Worm (Caenorhabditis elegans) whole organism, L4 larva: ENCODE measurements around the gene trxr-2.

Experiments
- D1046.2 ChIP-seq: fragments of 200-800 bp; sonication (Bioruptor generic); IDR thresholded peaks from 2 replicates; pipeline ENCODE4 v1.3.6; 2022; ENCODE audit warnings: missing genetic modification characterization, missing compliant biosample characterization
- F26F4.8 ChIP-seq: fragments of 200-800 bp; sonication (Bioruptor generic); conservative IDR thresholded peaks from 2 replicates; pipeline ENCODE4 v1.3.6; 2022; ENCODE audit warnings: missing genetic modification characterization, missing compliant biosample characterization
- F44E2.7 ChIP-seq: fragments of 200-800 bp; sonication (Bioruptor generic); IDR thresholded peaks from 2 replicates; pipeline ENCODE4 v2.1.2; 2022; ENCODE audit warnings: missing genetic modification characterization, missing compliant biosample characterization
- R02D3.7 ChIP-seq: fragments of 150-350 bp; sonication (generic microtip); optimal IDR thresholded peaks from 3 replicates; lab custom pipeline; 2014; ENCODE audit warnings: missing biosample characterization, missing genetic modification characterization
- T26A8.4 ChIP-seq: fragments of 200-800 bp; sonication (Bioruptor generic); IDR thresholded peaks from 2 replicates; pipeline ENCODE4 v1.3.6; 2022; ENCODE audit warnings: missing genetic modification characterization, missing compliant biosample characterization
- Y5F2A.4 ChIP-seq: fragments of 200-800 bp; sonication (Bioruptor generic); optimal IDR thresholded peaks from 2 replicates; lab custom pipeline; 2018; ENCODE audit warnings: mild to moderate bottlenecking, missing genetic modification characterization, missing compliant biosample characterization
- Y75B8A.6 ChIP-seq: fragments of 200-800 bp; sonication (Bioruptor generic); IDR thresholded peaks from 2 replicates; pipeline ENCODE4 v1.3.6; 2022; ENCODE audit warnings: missing genetic modification reagents, missing genetic modification characterization, missing compliant biosample characterization
- ZK546.5 ChIP-seq, 2 experiments: sonication (generic microtip); optimal IDR thresholded peaks; 2 replicates each; lab custom pipeline; 2017; ENCODE audit warnings: missing biosample characterization in 2 of 2, missing genetic modification characterization in 2 of 2
- aly-2 ChIP-seq: sonication (generic microtip); optimal IDR thresholded peaks from 2 replicates; lab custom pipeline; 2018; ENCODE audit warnings: missing biosample characterization, missing genetic modification characterization
- ama-1 ChIP-seq: fragments of 150-350 bp; optimal IDR thresholded peaks from 2 replicates; lab custom pipeline; 2014; ENCODE audit warnings: inconsistent platforms, mixed read lengths
- ceh-28 ChIP-seq: fragments of 150-350 bp; optimal IDR thresholded peaks from 2 replicates; lab custom pipeline; 2014; ENCODE audit warnings: missing biosample characterization, missing genetic modification reagents, missing genetic modification characterization
- ceh-44 ChIP-seq: fragments of 200-800 bp; sonication (Bioruptor generic); IDR thresholded peaks from 2 replicates; pipeline ENCODE4 v1.3.6; 2022; ENCODE audit warnings: missing genetic modification reagents, missing genetic modification characterization, missing compliant biosample characterization
- ceh-62 ChIP-seq: sonication (generic microtip); optimal IDR thresholded peaks from 2 replicates; lab custom pipeline; 2017; ENCODE audit warnings: missing biosample characterization, missing genetic modification characterization
- ceh-82 ChIP-seq: sonication (generic microtip); optimal IDR thresholded peaks from 2 replicates; lab custom pipeline; 2017; ENCODE audit warnings: missing biosample characterization, missing genetic modification characterization
- daf-16 ChIP-seq, 3 experiments: sonication (generic microtip); optimal IDR thresholded peaks; 2 replicates each; lab custom pipeline; 2016 to 2017; ENCODE audit warnings: missing genetic modification characterization in 3 of 3, missing genetic modification reagents in 3 of 3, mild to moderate bottlenecking in 2 of 3, missing compliant biosample characterization in 2 of 3, missing biosample characterization in 1 of 3, moderate library complexity in 1 of 3
- daf-19 ChIP-seq: fragments of 200-800 bp; sonication (Bioruptor generic); conservative IDR thresholded peaks from 2 replicates; pipeline ENCODE4 v1.3.6; 2022; ENCODE audit warnings: missing genetic modification characterization, missing compliant biosample characterization
- dmd-6 ChIP-seq: fragments of 200-800 bp; sonication (Bioruptor generic); IDR thresholded peaks from 2 replicates; pipeline ENCODE4 v1.3.6; 2022; ENCODE audit warnings: missing genetic modification reagents, missing genetic modification characterization, missing compliant biosample characterization
- dmd-8 ChIP-seq: fragments of 200-800 bp; sonication (Bioruptor generic); IDR thresholded peaks from 2 replicates; pipeline ENCODE4 v1.3.6; 2022; ENCODE audit warnings: missing genetic modification characterization, missing compliant biosample characterization
- dpl-1 ChIP-seq: fragments of 150-350 bp; optimal IDR thresholded peaks from 2 replicates; lab custom pipeline; 2014; ENCODE audit warnings: missing biosample characterization, missing genetic modification reagents, missing genetic modification characterization
- egl-43 ChIP-seq: fragments of 200-800 bp; sonication (Bioruptor generic); IDR thresholded peaks from 2 replicates; pipeline ENCODE4 v1.3.6; 2022; ENCODE audit warnings: missing genetic modification reagents, missing genetic modification characterization, missing compliant biosample characterization
- hif-1 ChIP-seq, 2 experiments: sonication (generic microtip); optimal IDR thresholded peaks; 2 replicates each; lab custom pipeline; 2016 to 2017; ENCODE audit warnings: missing compliant biosample characterization in 2 of 2, missing genetic modification characterization in 2 of 2, missing genetic modification reagents in 2 of 2, missing genotype in 2 of 2, mild to moderate bottlenecking in 1 of 2
- lin-38 ChIP-seq: fragments of 200-800 bp; sonication (Bioruptor generic); IDR thresholded peaks from 2 replicates; pipeline ENCODE4 v1.3.6; 2022; ENCODE audit warnings: missing genetic modification reagents, missing genetic modification characterization, missing compliant biosample characterization
- nhr-102 ChIP-seq: sonication (generic microtip); optimal IDR thresholded peaks from 2 replicates; lab custom pipeline; 2016; ENCODE audit warnings: mild to moderate bottlenecking, missing genetic modification characterization, moderate library complexity, missing compliant biosample characterization
- nhr-41 ChIP-seq: fragments of 200-800 bp; sonication (Bioruptor generic); IDR thresholded peaks from 2 replicates; pipeline ENCODE4 v1.3.6; 2022; ENCODE audit warnings: missing genetic modification reagents, missing genetic modification characterization, missing compliant biosample characterization
- nhr-6 ChIP-seq: fragments of 150-350 bp; optimal IDR thresholded peaks from 2 replicates; lab custom pipeline; 2014; ENCODE audit warnings: missing biosample characterization, missing genetic modification characterization
- pha-4 ChIP-seq, 2 experiments: fragments of 150-350 bp in 1 of 2; fragments of 200-800 bp in 1 of 2; sonication (Bioruptor generic) in 1 of 2; IDR thresholded peaks in 1 of 2; optimal IDR thresholded peaks in 1 of 2; 2 replicates each; pipeline versions ENCODE4 v1.3.6 to Lab custom; 2014 to 2022; ENCODE audit warnings: missing genetic modification characterization in 2 of 2, missing genetic modification reagents in 2 of 2, missing biosample characterization in 1 of 2, missing compliant biosample characterization in 1 of 2
- php-3 ChIP-seq: fragments of 200-800 bp; sonication (Bioruptor generic); IDR thresholded peaks from 2 replicates; pipeline ENCODE4 v1.3.6; 2022; ENCODE audit warnings: missing genetic modification reagents, missing genetic modification characterization, missing compliant biosample characterization
- rbr-2 ChIP-seq: sonication (generic microtip); optimal IDR thresholded peaks from 2 replicates; lab custom pipeline; 2016; ENCODE audit warnings: missing genotype, missing genetic modification characterization, missing compliant biosample characterization
- sdz-12 ChIP-seq: fragments of 200-800 bp; sonication (Bioruptor generic); optimal IDR thresholded peaks from 2 replicates; lab custom pipeline; 2018; ENCODE audit warnings: mild to moderate bottlenecking, missing genetic modification characterization, missing compliant biosample characterization
- set-16 ChIP-seq: fragments of 200-800 bp; sonication (Bioruptor generic); IDR thresholded peaks from 2 replicates; pipeline ENCODE4 v1.3.6; 2022; ENCODE audit warnings: missing genetic modification reagents, missing genetic modification characterization, missing compliant biosample characterization
- snpc-4 ChIP-seq: fragments of 150-350 bp; optimal IDR thresholded peaks from 2 replicates; lab custom pipeline; 2014; ENCODE audit warnings: missing biosample characterization, missing genetic modification characterization
- tra-1 ChIP-seq: fragments of 200-800 bp; sonication (Bioruptor generic); IDR thresholded peaks from 2 replicates; pipeline ENCODE4 v1.3.6; 2022; ENCODE audit warnings: missing genetic modification reagents, missing genetic modification characterization, missing compliant biosample characterization
- unc-62 ChIP-seq, 3 experiments: fragments of 150-350 bp in 1 of 3; sonication (generic microtip); optimal IDR thresholded peaks in 2 of 3; peaks in 1 of 3; 1 replicate in 1 of 3; 2 replicates in 2 of 3; lab custom pipeline; 2014 to 2017; ENCODE audit warnings: missing biosample characterization in 3 of 3, missing genetic modification characterization in 3 of 3, missing genetic modification reagents in 3 of 3, missing genotype in 1 of 3
- vab-7 ChIP-seq: fragments of 200-800 bp; sonication (Bioruptor generic); IDR thresholded peaks from 2 replicates; pipeline ENCODE4 v1.3.6; 2022; ENCODE audit warnings: missing genetic modification reagents, missing genetic modification characterization, missing compliant biosample characterization

Gene trxr-2

ce11 chrIII:8961993-8962392 lies 48.4 kb downstream of the trxr-2 start, which contains the start of gene grl-25:
grl-25 (plus strand) TSS chrIII:8962293.
- TF ChIP-seq sdz-12 (no peak), rbr-2 (tag; lab: Kevin White, UChicago) (no peak), nhr-102 (tag; lab: Kevin White, UChicago) (no peak), php-3 (no peak), T26A8.4 (GFP tag; lab: Robert Waterston, UW) (no peak), ceh-62 (tag; lab: Kevin White, UChicago) (no peak)
- TF ChIP-seq, all 104 proteins: peak for 0

ce11 chrIII:8962475-8962874 lies 48.9 kb downstream of the trxr-2 start:
- TF ChIP-seq F44E2.7 (GFP tag; lab: Robert Waterston, UW) (no peak), daf-19 (GFP tag; lab: Robert Waterston, UW) (no peak), R02D3.7 (no peak), D1046.2 (no peak), set-16 (GFP tag; lab: Robert Waterston, UW) (peak; percentile 99), ama-1 (lab: Kevin White, UChicago) (no peak), unc-62 (GFP tag; optimal IDR thresholded peaks at IDR 0.05 in 1 of 2; lab: Kevin White, UChicago) (no peak), unc-62 (tag; optimal IDR thresholded peaks at IDR 0.05; lab: Kevin White, UChicago) (no peak), lin-38 (GFP tag; lab: Robert Waterston, UW) (no peak), egl-43 (GFP tag; lab: Robert Waterston, UW) (0 out of 2 replicates have a peak, but pooled peaks have one; percentile 16), ceh-44 (GFP tag; lab: Robert Waterston, UW) (no peak), pha-4 (GFP tag; IDR thresholded peaks at IDR 0.05; lab: Robert Waterston, UW) (peak; percentile 98; the same call in 1 of the 2 replicates), pha-4 (tag; optimal IDR thresholded peaks at IDR 0.05; lab: Kevin White, UChicago) (no peak), ceh-82 (no peak), ZK546.5 (tag; optimal IDR thresholded peaks at IDR 0.05; lab: Kevin White, UChicago) (no peak), vab-7 (GFP tag; lab: Robert Waterston, UW) (no peak), rbr-2 (tag; lab: Kevin White, UChicago) (no peak), hif-1 (tag; optimal IDR thresholded peaks at IDR 0.05; lab: Kevin White, UChicago) (no peak), aly-2 (tag; lab: Kevin White, UChicago) (no peak), Y5F2A.4 (no peak)

ce11 chrIII:8964684-8965283 lies 51.2 kb downstream of the trxr-2 start:
- no peak for TF ChIP-seq daf-19 (GFP tag; lab: Robert Waterston, UW)
- TF ChIP-seq nhr-41 (GFP tag; lab: Robert Waterston, UW): no peak
- TF ChIP-seq snpc-4 (tag; lab: Kevin White, UChicago): no peak
- no peak for TF ChIP-seq dmd-8 (GFP tag; lab: Robert Waterston, UW)
- no peak for TF ChIP-seq tra-1 (GFP tag; lab: Robert Waterston, UW)
- no peak for TF ChIP-seq dpl-1
- TF ChIP-seq unc-62 (GFP tag; optimal IDR thresholded peaks at IDR 0.05 in 1 of 2; lab: Kevin White, UChicago): peak in 1 of 2 experiments; percentile 15
- TF ChIP-seq unc-62 (tag; optimal IDR thresholded peaks at IDR 0.05; lab: Kevin White, UChicago): no peak
- no peak for TF ChIP-seq php-3
- peak; percentile 69; the same call in 1 of the 2 replicates for TF ChIP-seq pha-4 (GFP tag; IDR thresholded peaks at IDR 0.05; lab: Robert Waterston, UW)
- TF ChIP-seq pha-4 (tag; optimal IDR thresholded peaks at IDR 0.05; lab: Kevin White, UChicago): no peak
- no peak for TF ChIP-seq ceh-28 (tag; lab: Kevin White, UChicago)
- no peak for TF ChIP-seq nhr-6 (tag; lab: Kevin White, UChicago)
- TF ChIP-seq dmd-6 (GFP tag; lab: Robert Waterston, UW): no peak
- no peak for TF ChIP-seq daf-16 (GFP tag; optimal IDR thresholded peaks at IDR 0.05; lab: Kevin White, UChicago)
- no peak for TF ChIP-seq daf-16 (tag; optimal IDR thresholded peaks at IDR 0.05; lab: Kevin White, UChicago)
- no peak for TF ChIP-seq F26F4.8
- peak; percentile 96 for TF ChIP-seq set-16 (GFP tag; lab: Robert Waterston, UW)
- TF ChIP-seq Y75B8A.6 (GFP tag; lab: Robert Waterston, UW): no peak
